Worm (Caenorhabditis elegans): ENCODE measurements around the gene R02F11.11.

ce11 chrV:4754684-4755211 is 36.9 kb upstream of the R02F11.11 start:
- TF ChIP-seq fkh-3 (tag; optimal IDR thresholded peaks at IDR 0.05) (no peak), F55B11.4 (tag; optimal IDR thresholded peaks at IDR 0.05; ENCODE audit: borderline replicate concordance, insufficient read depth) (no peak), nfyb-1 (GFP tag; IDR thresholded peaks at IDR 0.05) (no peak), F37B4.10 (GFP tag; IDR thresholded peaks at IDR 0.05) (no peak), Y53F4B.3 (GFP tag; IDR thresholded peaks at IDR 0.05) (no peak), snpc-1.3 (tag; optimal IDR thresholded peaks at IDR 0.05; ENCODE audit: insufficient read depth) (no peak), rcor-1 (GFP tag; IDR thresholded peaks at IDR 0.05) (no peak), ama-1 (optimal IDR thresholded peaks at IDR 0.05) (no peak), ama-1 (GFP tag; optimal IDR thresholded peaks at IDR 0.05) (no peak), dpl-1 (GFP tag; optimal IDR thresholded peaks at IDR 0.05) (no peak), C17E4.6 (GFP tag; IDR thresholded peaks at IDR 0.05) (0 out of 2 replicates have a peak, but pooled peaks have one; percentile 13), C06A6.2 (GFP tag; conservative IDR thresholded peaks at IDR 0.05) (no peak), lin-54 (GFP tag; optimal IDR thresholded peaks at IDR 0.05) (no peak), lir-1 (GFP tag; conservative IDR thresholded peaks at IDR 0.05) (no peak)
